Fruit fly (Drosophila melanogaster): ENCODE measurements around the gene CG4278.

Gene CG4278

DNA sequence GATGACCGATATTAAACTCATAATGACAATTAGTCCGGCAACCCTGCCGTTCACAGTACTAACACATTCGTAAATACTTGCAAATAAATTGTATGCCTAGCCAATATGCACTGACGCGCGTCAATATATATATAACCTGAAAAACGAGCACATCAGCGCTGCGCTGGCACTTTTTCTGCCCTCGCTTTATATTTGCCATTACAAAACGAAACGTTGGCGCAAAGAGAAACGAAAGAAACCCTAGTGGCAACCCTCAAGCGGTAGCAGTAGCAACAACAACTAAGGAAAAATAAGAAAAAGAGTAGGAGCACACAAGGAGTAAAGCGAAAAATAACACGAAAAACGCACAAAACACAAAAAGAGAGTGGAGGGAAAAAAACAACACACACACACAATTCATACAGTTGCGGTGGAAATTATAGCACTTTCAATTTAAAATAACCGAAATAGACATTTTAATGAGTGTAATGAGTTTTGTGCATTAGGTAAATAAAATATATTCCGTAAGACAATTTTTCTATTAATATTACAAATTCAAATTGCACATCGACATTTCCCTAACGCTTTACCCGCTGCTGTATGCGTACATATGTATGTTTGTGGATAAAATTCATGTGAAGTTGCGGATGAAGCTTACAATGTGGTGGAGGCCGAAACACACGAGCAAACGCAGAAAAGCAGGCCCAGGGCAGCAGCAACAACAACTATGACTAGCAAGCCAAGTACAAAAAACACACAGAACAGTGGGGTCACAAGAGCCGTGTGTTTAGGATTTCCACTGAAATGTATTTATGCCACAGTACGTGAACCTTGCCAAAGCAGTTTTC, 24.1 kb downstream of the CG4278 start (continued):
- TF ChIP-seq Smox (GFP tag; optimal IDR thresholded peaks at IDR 0.05) = peak; percentile 99
- TF ChIP-seq CG6792 (GFP tag; optimal IDR thresholded peaks at IDR 0.05) = peak; percentile 99
- TF ChIP-seq CG11762 (GFP tag; optimal IDR thresholded peaks at IDR 0.05; ENCODE audit: insufficient read depth) = peak; percentile 99
- TF ChIP-seq Sox15 (GFP tag; optimal IDR thresholded peaks at IDR 0.05) = peak; percentile 97
- peak; percentile 96 for TF ChIP-seq Blimp-1 (GFP tag; optimal IDR thresholded peaks at IDR 0.05)
- TF ChIP-seq acj6 (GFP tag; optimal IDR thresholded peaks at IDR 0.05) = peak; percentile 99
- peak; percentile 98 for TF ChIP-seq CG9139 (GFP tag; optimal IDR thresholded peaks at IDR 0.05)
- TF ChIP-seq eg (GFP tag; IDR thresholded peaks at IDR 0.05) = peak; percentile 99
- peak; percentile 98 to 99 for TF ChIP-seq salr (GFP tag; optimal IDR thresholded peaks at IDR 0.05)
- TF ChIP-seq pdm3 (GFP tag; optimal IDR thresholded peaks at IDR 0.05) = peak; percentile 99
- TF ChIP-seq svp (GFP tag) = peak; percentile 100
- TF ChIP-seq achi (GFP tag; optimal IDR thresholded peaks at IDR 0.05) = peak; percentile 99
- peak; percentile 99 for TF ChIP-seq CG3032 (tag; optimal IDR thresholded peaks at IDR 0.05)
- TF ChIP-seq CG8319 (GFP tag; optimal IDR thresholded peaks at IDR 0.05) = peak; percentile 98
- TF ChIP-seq CG34406 (GFP tag; optimal IDR thresholded peaks at IDR 0.05) = peak; percentile 99
- TF ChIP-seq CG11294 (GFP tag; IDR thresholded peaks at IDR 0.05) = peak; percentile 96
- peak; percentile 99 for TF ChIP-seq Lpt (GFP tag; optimal IDR thresholded peaks at IDR 0.05)
- peak; percentile 100 for TF ChIP-seq CG15336 (GFP tag; IDR thresholded peaks at IDR 0.05)
- TF ChIP-seq CG8632 (GFP tag; optimal IDR thresholded peaks at IDR 0.05) = peak; percentile 99
- TF ChIP-seq dac (GFP tag; optimal IDR thresholded peaks at IDR 0.05) = peak; percentile 98
- TF ChIP-seq fd85E (GFP tag; optimal IDR thresholded peaks at IDR 0.05) = peak; percentile 96
- peak; percentile 99 for TF ChIP-seq cyc (GFP tag; optimal IDR thresholded peaks at IDR 0.05)
- TF ChIP-seq Met (GFP tag; optimal IDR thresholded peaks at IDR 0.05) = peak; percentile 99
- TF ChIP-seq Hr4 (GFP tag; optimal IDR thresholded peaks at IDR 0.05) = peak; percentile 99
- TF ChIP-seq CG1621 (tag; optimal IDR thresholded peaks at IDR 0.05) = peak; percentile 99
- TF ChIP-seq CG32006 (GFP tag; optimal IDR thresholded peaks at IDR 0.05) = peak; percentile 99
- peak; percentile 99 for TF ChIP-seq OdsH (GFP tag; optimal IDR thresholded peaks at IDR 0.05)
- TF ChIP-seq CG6808 (GFP tag; optimal IDR thresholded peaks at IDR 0.05) = peak; percentile 99

DNA sequence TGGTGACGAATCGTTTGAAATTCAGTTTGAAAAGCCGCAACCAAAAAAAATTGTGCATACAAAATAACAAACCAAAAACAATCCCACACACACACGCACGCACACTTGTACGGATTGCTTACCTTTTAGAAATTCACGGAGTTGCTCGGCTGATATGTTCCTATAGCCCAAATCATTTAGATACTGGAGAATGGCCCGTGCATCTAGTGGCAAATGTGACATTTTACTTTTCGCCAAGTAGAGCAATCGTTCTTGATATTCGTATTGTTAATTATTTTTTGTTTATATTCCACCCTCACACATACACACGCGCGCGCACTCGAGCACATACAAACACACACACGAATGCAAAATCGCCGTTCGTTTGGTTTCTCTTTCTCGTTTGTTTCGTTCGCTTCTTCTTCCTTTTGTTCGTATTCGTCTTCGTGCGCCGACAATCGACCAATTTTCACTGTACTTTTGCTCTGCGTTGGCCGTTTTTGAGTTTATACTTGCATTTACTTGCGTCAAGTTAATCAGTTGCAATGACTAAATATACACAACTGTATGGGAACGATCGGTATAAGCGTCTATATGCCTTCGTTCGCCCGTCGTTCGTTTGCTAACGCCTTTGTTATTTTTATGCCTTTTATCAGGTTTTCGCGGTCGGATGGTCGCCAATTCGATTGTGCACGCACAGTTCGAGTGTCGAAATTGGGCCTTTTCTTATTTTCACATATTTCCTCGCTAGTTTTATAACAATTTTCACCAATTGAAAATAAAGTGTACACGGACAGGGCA, 25.1 kb downstream of the CG4278 start:
- TF ChIP-seq Eip78C (GFP tag) (no peak), Hr38 (GFP tag; optimal IDR thresholded peaks at IDR 0.05) (no peak), fkh (GFP tag; optimal IDR thresholded peaks at IDR 0.05) (no peak)

- no peak for TF ChIP-seq Met (GFP tag; optimal IDR thresholded peaks at IDR 0.05)
- peak; percentile 3 for TF ChIP-seq CG10669 (GFP tag; optimal IDR thresholded peaks at IDR 0.05)
- no peak for TF ChIP-seq Lpt (GFP tag; optimal IDR thresholded peaks at IDR 0.05)
- no peak for TF ChIP-seq CG15336 (GFP tag; IDR thresholded peaks at IDR 0.05)
- TF ChIP-seq pdm3 (GFP tag; optimal IDR thresholded peaks at IDR 0.05) = peak; percentile 39
- TF ChIP-seq fd85E (GFP tag; optimal IDR thresholded peaks at IDR 0.05) = no peak
- TF ChIP-seq achi (GFP tag; optimal IDR thresholded peaks at IDR 0.05) = peak; percentile 46
- TF ChIP-seq vri (GFP tag; optimal IDR thresholded peaks at IDR 0.05) = no peak
- peak; percentile 32 for TF ChIP-seq CG6792 (GFP tag; optimal IDR thresholded peaks at IDR 0.05)
- TF ChIP-seq CG11762 (GFP tag; optimal IDR thresholded peaks at IDR 0.05; ENCODE audit: insufficient read depth) = no peak
- TF ChIP-seq CG3032 (tag; optimal IDR thresholded peaks at IDR 0.05) = peak; percentile 55
- peak; percentile 35 for TF ChIP-seq Ets96B (tag; optimal IDR thresholded peaks at IDR 0.05)
- TF ChIP-seq esn (GFP tag; optimal IDR thresholded peaks at IDR 0.05) = peak; percentile 42
- TF ChIP-seq Hr4 (GFP tag; optimal IDR thresholded peaks at IDR 0.05) = peak; percentile 29
- peak; percentile 34; the same call in 1 of the 3 replicates for TF ChIP-seq CG6163 (GFP tag; IDR thresholded peaks at IDR 0.05)
- peak; percentile 28 for TF ChIP-seq Sox102F (GFP tag; optimal IDR thresholded peaks at IDR 0.05)
- TF ChIP-seq CG31627 (GFP tag; optimal IDR thresholded peaks at IDR 0.05) = peak; percentile 24
- peak; percentile 31 for TF ChIP-seq OdsH (GFP tag; optimal IDR thresholded peaks at IDR 0.05)
- no peak for TF ChIP-seq CG16779 (tag; optimal IDR thresholded peaks at IDR 0.05)
- peak; percentile 6 for TF ChIP-seq CG34406 (GFP tag; optimal IDR thresholded peaks at IDR 0.05)
- TF ChIP-seq Eip93F (GFP tag; optimal IDR thresholded peaks at IDR 0.05) = peak; percentile 33
- peak; percentile 31 for TF ChIP-seq acj6 (GFP tag; optimal IDR thresholded peaks at IDR 0.05)
- no peak for TF ChIP-seq Eip75B (GFP tag; optimal IDR thresholded peaks at IDR 0.05)
Measured at dm6 chr2L:16352585-16353580, 26.0 kb downstream of the CG4278 start, which contains the start of the genes Hyls1, chif and CG4455. Gene Hyls1, minus strand, starts transcription at chr2L:16352628. Gene chif, minus strand, starts transcription at chr2L:16352628. Gene CG4455, plus strand, starts transcription at chr2L:16352934.

Measured in whole organism, prepupa.